Fruit fly (Drosophila melanogaster): ENCODE data around the gene CG1231.

CG1231 gene

DNA sequence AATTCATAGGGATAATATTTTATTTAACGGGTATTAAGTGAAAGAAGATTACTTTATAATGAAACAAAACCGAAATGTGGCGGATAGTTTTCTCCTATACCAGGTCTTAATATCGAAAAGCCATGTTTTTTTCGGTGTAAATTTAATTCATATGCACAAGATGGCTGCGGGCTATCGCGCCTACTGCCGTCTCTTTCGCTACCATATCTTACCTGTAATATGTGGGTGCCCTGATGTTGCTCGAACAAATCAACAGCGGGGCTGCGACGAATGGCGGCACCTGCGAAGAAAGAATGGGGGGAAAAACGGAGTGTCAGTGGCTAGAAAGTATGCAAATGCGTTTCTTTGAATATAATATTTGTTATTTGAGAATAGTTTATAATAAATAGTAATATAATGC is 15.0 kb downstream of the CG1231 start:
- TF ChIP-seq CG17801 (GFP tag; optimal IDR thresholded peaks at IDR 0.05; ENCODE audit: partially characterized antibody): no peak

DNA sequence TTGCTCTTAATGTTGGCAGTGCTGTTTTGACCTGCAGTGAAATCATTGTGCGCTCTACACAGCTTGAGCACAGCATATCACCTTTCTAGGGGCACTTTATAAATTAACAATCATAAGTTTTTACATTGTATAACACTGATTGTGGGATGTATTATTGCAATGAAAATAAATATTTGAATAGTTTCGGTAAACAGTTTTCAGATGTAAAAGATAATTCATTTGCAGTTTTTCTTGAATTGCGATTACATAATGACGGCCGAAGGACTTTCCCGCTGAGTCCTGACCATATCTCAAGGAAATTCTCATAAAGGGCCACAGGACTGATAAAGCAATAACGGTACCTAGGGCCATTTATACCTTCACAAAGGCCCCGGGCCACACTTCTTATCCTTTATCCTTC is 18.4 kb downstream of the CG1231 start:
- no peak for TF ChIP-seq CG17801 (GFP tag; optimal IDR thresholded peaks at IDR 0.05; ENCODE audit: partially characterized antibody)

DNA sequence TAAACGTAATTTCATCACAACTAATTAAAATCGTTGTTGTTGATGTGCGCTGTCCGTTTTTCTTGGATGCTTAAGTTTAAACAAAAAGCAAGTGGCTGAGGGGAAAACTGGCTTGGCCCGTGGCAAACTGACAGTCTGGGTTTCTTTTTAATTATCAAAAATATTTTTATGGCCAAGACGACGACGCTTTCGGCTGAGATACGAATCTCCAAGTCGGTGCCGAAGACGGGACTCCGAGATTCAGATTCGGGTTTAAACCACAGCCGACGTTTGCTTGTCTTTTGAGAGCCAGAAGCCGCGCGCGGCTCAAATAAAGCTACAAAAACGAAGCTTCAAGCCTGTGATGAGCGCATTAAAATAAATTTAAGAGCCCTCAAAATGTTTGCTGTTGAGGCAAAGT is 19.4 kb downstream of the CG1231 start:
- no peak for TF ChIP-seq CG17801 (GFP tag; optimal IDR thresholded peaks at IDR 0.05; ENCODE audit: partially characterized antibody)

DNA sequence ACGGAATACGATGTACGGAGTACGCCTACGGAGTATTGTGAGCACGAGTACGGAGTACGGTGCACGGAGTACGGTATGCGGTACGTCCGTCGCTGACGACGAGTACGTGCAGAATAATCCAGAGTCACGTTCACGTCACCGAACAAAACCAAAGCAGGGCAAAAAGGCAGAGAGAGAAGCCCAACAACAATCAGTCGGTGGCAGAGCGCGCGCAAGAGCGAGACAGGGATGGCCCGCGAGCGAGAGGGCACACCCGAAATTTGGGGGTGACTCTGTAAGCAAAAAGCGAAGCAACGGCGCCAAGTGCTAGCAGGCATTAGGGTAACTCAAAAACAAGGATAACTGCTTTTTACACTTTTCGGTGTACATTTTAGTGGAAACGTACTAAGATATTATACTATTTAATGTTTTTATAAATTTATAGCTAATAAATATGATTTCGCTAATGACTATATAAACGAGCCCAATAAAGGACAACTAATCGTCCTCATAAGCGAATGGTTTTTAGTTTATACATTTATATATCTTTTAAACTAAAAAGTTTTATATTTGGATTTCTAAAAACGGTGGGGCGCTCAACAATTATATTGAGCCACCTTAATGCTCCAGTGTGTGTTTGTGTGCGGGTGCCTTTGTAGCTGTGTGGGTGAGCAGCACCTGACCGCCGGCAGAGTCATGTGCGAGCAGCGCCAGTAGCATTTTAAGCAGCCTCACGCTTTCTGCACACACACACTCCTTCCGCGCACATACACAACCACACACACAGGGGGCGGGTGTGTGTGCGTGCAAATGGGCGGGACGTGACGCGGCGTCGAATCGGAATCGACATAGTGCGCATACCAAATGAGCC is 21.2 kb downstream of the CG1231 start:
- no peak for TF ChIP-seq CG17801 (GFP tag; optimal IDR thresholded peaks at IDR 0.05; ENCODE audit: partially characterized antibody)

- TF ChIP-seq CG17801 (GFP tag; optimal IDR thresholded peaks at IDR 0.05; ENCODE audit: partially characterized antibody): no peak
Measured at dm6 chr3L:378072-378423, 21.8 kb downstream of the CG1231 start.

dm6 chr3L:378906-379305 is 22.7 kb downstream of the CG1231 start:
- TF ChIP-seq CG17801 (GFP tag; optimal IDR thresholded peaks at IDR 0.05; ENCODE audit: partially characterized antibody): no peak

DNA sequence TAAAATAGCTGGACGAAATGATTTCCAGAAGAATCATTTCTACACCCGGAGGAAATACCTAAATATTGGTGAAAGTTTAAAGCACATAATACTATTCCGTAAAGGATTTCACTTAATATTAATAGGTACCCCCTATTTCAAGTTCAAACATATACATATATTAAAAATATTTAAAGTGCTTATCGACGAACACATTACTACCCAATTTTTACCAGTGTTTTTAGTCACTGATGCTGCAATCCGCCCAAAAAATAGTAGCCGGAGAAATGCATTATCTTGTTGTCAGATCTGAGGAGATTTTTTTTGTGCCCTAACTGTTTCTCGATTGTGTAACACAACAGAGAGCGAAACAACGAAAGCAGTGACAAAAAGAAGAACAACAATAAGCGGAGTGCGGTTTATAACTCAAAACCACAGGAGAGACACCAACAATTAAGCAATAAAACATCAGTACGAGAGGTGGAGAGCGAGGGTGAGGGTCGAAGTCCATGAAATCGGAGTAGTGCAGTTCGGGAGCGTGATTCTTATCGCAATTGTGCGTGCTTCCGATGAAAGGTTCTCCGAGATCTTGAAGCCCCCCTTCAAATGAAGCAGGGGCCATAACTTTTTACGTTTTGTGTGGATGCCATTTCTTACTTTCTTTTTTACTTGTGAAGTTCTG is 24.8 kb downstream of the CG1231 start:
- TF ChIP-seq CG17801 (GFP tag; optimal IDR thresholded peaks at IDR 0.05; ENCODE audit: partially characterized antibody): peak; percentile 66

DNA sequence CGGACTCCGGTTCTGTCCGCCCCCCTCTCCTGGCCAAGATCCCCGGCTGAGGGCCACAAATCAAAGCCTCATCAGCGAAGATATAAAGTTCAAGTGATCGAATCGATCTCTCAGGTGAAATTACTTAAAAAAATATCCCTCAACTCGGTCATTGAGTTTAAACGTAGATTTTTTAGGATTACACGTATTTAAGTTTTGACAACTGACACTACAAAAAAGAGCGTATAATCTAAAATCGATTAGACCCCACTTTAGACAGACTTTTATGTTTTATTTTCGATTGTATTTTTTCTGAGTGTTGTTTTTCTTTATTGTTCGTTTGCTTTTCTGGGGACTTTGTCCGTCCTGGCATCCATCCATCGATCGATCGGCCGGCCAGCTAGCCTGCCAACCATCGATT is 28.9 kb downstream of the CG1231 start:
- no peak for TF ChIP-seq CG17801 (GFP tag; optimal IDR thresholded peaks at IDR 0.05; ENCODE audit: partially characterized antibody)

- no peak for TF ChIP-seq CG17801 (GFP tag; optimal IDR thresholded peaks at IDR 0.05; ENCODE audit: partially characterized antibody)
Measured at dm6 chr3L:388094-388493, 31.9 kb downstream of the CG1231 start.

- TF ChIP-seq CG17801 (GFP tag; optimal IDR thresholded peaks at IDR 0.05; ENCODE audit: partially characterized antibody): no peak
Measured at dm6 chr3L:390194-390593, 34.0 kb downstream of the CG1231 start.

DNA sequence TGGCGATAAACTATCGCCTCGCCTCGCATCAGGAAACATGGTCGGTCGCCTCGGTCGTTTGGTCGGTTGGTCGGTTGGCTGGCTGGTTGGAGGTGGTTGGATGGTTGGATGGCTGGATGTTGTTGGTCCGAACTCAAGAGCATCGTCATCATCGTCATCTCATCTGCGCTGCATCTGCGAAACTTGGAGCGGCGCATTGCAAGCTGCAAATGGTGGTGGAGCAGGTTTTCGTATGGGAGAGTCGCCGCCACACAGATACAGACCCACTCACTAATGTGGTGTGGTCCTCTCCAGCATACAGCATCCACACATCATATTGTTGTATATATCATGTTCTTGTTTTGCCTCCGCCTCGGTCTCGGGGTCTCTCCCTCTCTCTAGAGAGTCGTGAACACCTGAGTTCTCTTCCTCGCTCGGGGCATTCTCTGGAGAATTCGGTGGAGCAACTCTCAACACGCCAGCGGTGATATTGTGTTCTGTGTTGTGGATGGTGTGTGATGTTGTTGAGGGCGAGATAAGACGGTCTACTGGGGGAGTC is 36.5 kb downstream of the CG1231 start, which contains the start of gene trh:
trh (minus strand) TSS at position 12 of the 538 bp plus-strand sequence.
- TF ChIP-seq CG17801 (GFP tag; optimal IDR thresholded peaks at IDR 0.05; ENCODE audit: partially characterized antibody): no peak

- TF ChIP-seq CG17801 (GFP tag; optimal IDR thresholded peaks at IDR 0.05; ENCODE audit: partially characterized antibody): no peak
Measured at dm6 chr3L:395192-395591, 39.0 kb downstream of the CG1231 start.

- no peak for TF ChIP-seq CG17801 (GFP tag; optimal IDR thresholded peaks at IDR 0.05; ENCODE audit: partially characterized antibody)
Measured at dm6 chr3L:400252-400651, 44.0 kb downstream of the CG1231 start.

Data from ovary, adult (tissue).